Worm (Caenorhabditis elegans) whole organism, young adult: Measurements from ENCODE around the gene snt-5.

Source experiments
- B0261.1 ChIP-seq: sonication (generic microtip); optimal IDR thresholded peaks from 2 replicates; lab custom pipeline; 2016; ENCODE audit warnings: mild to moderate bottlenecking, missing genetic modification characterization, moderate library complexity, missing compliant biosample characterization
- F37B4.10 ChIP-seq: fragments of 200-800 bp; sonication (Bioruptor generic); IDR thresholded peaks from 2 replicates; pipeline ENCODE4 v1.3.6; 2022; ENCODE audit warnings: missing genetic modification characterization, missing compliant biosample characterization
- ama-1 ChIP-seq, 3 experiments: fragments of 150-350 bp in 1 of 3; sonication (generic microtip) in 2 of 3; optimal IDR thresholded peaks; 2 replicates each; lab custom pipeline; 2014 to 2018; ENCODE audit warnings: missing biosample characterization in 2 of 3, missing genetic modification characterization in 2 of 3, missing genetic modification reagents in 2 of 3
- efl-1 ChIP-seq: fragments of 150-350 bp; optimal IDR thresholded peaks from 2 replicates; lab custom pipeline; 2014; ENCODE audit warnings: missing biosample characterization, missing genetic modification reagents, missing genetic modification characterization
- madf-3 ChIP-seq: fragments of 200-800 bp; sonication (Bioruptor generic); IDR thresholded peaks from 2 replicates; pipeline ENCODE4 v1.3.6; 2022; ENCODE audit warnings: missing genetic modification reagents, missing genetic modification characterization, missing compliant biosample characterization
- mes-4 ChIP-seq: sonication (generic microtip); optimal IDR thresholded peaks from 2 replicates; lab custom pipeline; 2016; ENCODE audit warnings: missing genotype, missing genetic modification characterization, missing compliant biosample characterization
- nfya-1 ChIP-seq: sonication (generic microtip); optimal IDR thresholded peaks from 2 replicates; lab custom pipeline; 2017; ENCODE audit warnings: antibody characterized with exemption, missing compliant biosample characterization, missing genetic modification characterization, borderline replicate concordance; ENCODE audit not compliant: insufficient read depth
- nhr-120 ChIP-seq: fragments of 200-800 bp; sonication (Bioruptor generic); IDR thresholded peaks from 2 replicates; pipeline ENCODE4 v1.3.6; 2022; ENCODE audit warnings: missing genetic modification characterization, missing compliant biosample characterization
- snpc-1.3 ChIP-seq: sonication (generic microtip); optimal IDR thresholded peaks from 2 replicates; lab custom pipeline; 2017; ENCODE audit warnings: missing genetic modification characterization, mild to moderate bottlenecking, missing compliant biosample characterization, antibody characterized with exemption, moderate library complexity, missing genotype, missing genetic modification reagents; ENCODE audit not compliant: insufficient read depth
- unc-130 ChIP-seq: sonication (generic microtip); optimal IDR thresholded peaks from 2 replicates; lab custom pipeline; 2016; ENCODE audit warnings: missing genetic modification reagents, missing genetic modification characterization, missing compliant biosample characterization

DNA sequence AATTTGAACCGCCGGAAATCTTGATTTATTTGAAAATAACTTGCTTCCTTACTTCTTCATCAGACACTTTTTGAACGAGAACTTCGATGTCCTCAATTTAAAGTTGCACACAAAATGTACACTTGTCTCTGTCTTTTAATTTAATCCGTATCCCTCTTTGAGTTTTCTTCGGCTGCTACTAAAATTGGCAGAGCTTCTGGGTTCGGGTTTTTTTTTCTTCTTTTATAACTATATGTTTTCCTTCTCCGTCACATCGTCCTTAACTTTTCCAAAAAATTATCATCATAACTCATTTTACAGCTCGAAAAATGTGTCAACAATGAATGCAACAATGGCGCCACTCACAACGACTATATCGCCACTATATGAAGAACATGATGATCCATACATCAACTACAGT, 59.5 kb downstream of the snt-5 start, which contains the start of gene glb-33:
- TF ChIP-seq snpc-1.3 (tag; lab: Kevin White, UChicago) (no peak), B0261.1 (tag; lab: Kevin White, UChicago) (no peak), F37B4.10 (GFP tag; lab: Robert Waterston, UW) (no peak), efl-1 (no peak), ama-1 (optimal IDR thresholded peaks at IDR 0.05; lab: Kevin White, UChicago) (no peak), ama-1 (GFP tag; optimal IDR thresholded peaks at IDR 0.05; lab: Kevin White, UChicago) (no peak), nfya-1 (no peak), mes-4 (no peak), unc-130 (no peak), madf-3 (GFP tag; lab: Robert Waterston, UW) (no peak), nhr-120 (GFP tag; lab: Robert Waterston, UW) (no peak)
